Worm (Caenorhabditis elegans) whole organism, L2 larva: Measurements from ENCODE around the gene idpb-1.

Source experiments
- aly-2 ChIP-seq: fragments of 150-350 bp; optimal IDR thresholded peaks from 2 replicates; lab custom pipeline; 2014; ENCODE audit warnings: missing biosample characterization, missing genetic modification characterization
- ama-1 ChIP-seq: fragments of 150-350 bp; optimal IDR thresholded peaks from 2 replicates; lab custom pipeline; 2018; ENCODE audit warnings: inconsistent platforms
- lin-11 ChIP-seq: fragments of 150-350 bp; sonication (generic microtip); optimal IDR thresholded peaks from 2 replicates; lab custom pipeline; 2014; ENCODE audit warnings: missing biosample characterization, missing genetic modification characterization, inconsistent platforms, mixed read lengths
- nhr-10 ChIP-seq: sonication (generic microtip); optimal IDR thresholded peaks from 2 replicates; lab custom pipeline; 2017; ENCODE audit warnings: missing biosample characterization, missing genetic modification characterization
- nhr-11 ChIP-seq: fragments of 150-350 bp; optimal IDR thresholded peaks from 2 replicates; lab custom pipeline; 2014; ENCODE audit warnings: missing biosample characterization, missing genetic modification characterization
- nhr-21 ChIP-seq: fragments of 150-350 bp; optimal IDR thresholded peaks from 2 replicates; lab custom pipeline; 2014; ENCODE audit warnings: missing biosample characterization, missing genetic modification characterization
- nhr-25 ChIP-seq: fragments of 150-350 bp; sonication (generic microtip); optimal IDR thresholded peaks from 3 replicates; lab custom pipeline; 2014; ENCODE audit warnings: missing biosample characterization, missing genetic modification characterization
- skn-1 ChIP-seq: sonication (generic microtip); optimal IDR thresholded peaks from 2 replicates; lab custom pipeline; 2017; ENCODE audit warnings: missing biosample characterization, missing genetic modification characterization
- unc-62 ChIP-seq: fragments of 150-350 bp; optimal IDR thresholded peaks from 2 replicates; lab custom pipeline; 2014; ENCODE audit warnings: missing biosample characterization, missing genetic modification reagents, missing genetic modification characterization
- zag-1 ChIP-seq: fragments of 150-350 bp; optimal IDR thresholded peaks from 2 replicates; lab custom pipeline; 2014; ENCODE audit warnings: missing biosample characterization, missing genetic modification characterization
- ztf-11 ChIP-seq: sonication (generic microtip); optimal IDR thresholded peaks from 2 replicates; lab custom pipeline; 2017; ENCODE audit warnings: missing biosample characterization, missing genetic modification characterization

DNA sequence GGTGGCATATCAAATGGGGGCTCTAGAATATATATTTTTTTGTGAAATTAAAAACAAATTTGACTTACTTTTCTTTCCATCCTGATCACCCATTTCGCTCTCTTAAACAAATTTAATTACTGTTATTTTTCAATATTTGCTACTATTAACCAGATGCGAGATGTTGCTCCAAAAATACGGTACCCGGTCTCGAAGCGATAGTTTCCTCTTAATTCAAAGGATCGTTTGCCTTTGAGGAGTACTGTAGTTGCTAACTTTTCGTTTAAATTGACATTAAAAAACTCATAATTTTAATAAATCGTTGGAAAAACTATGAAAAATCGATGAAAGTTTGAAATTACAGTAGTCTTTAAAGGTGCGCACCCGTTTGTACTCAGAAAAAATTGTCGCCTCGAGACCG lies 18.4 kb upstream of the idpb-1 start, which contains the start of gene C04G6.4:
- TF ChIP-seq ztf-11 (no peak), zag-1 (tag; lab: Kevin White, UChicago) (no peak), unc-62 (no peak), ama-1 (no peak), skn-1 (tag; lab: Kevin White, UChicago) (no peak), lin-11 (tag; lab: Kevin White, UChicago) (no peak), nhr-25 (tag; lab: Kevin White, UChicago) (no peak), nhr-10 (tag; lab: Kevin White, UChicago) (no peak), nhr-11 (tag; lab: Kevin White, UChicago) (no peak), nhr-21 (tag; lab: Kevin White, UChicago) (no peak), aly-2 (tag; lab: Kevin White, UChicago) (no peak)
